Worm (Caenorhabditis elegans): ENCODE data around the gene nhr-21.
A peak's percentile ranks its signal among the peaks of the same experiment; 100 is the strongest.

nhr-21 gene

DNA sequence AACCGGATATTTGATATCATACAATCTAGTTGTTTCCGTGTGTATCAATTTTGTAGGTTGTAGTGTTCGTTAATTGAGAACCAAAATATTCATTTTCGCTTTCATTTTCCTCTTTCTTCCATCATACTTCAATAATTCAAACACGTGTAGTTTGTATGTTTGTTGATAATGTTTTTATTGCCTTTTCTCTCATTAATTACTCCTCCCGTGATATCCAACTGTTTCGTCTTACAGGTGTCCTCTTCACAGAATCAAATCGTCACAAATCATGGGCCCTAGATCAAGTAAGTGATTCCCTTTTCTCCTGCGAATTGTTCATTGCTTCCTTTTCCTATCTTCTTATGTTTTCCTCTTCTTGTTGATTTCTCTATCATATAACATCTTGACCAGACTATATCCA is at the start of gene nhr-21:
nhr-21 (plus strand) TSS at position 235 of the 400 bp plus-strand sequence.
- TF ChIP-seq fkh-2 (tag; optimal IDR thresholded peaks at IDR 0.05): no peak
- peak; percentile 35 for TF ChIP-seq nfya-1 (tag; optimal IDR thresholded peaks at IDR 0.05; ENCODE audit: insufficient read depth)
- TF ChIP-seq ztf-11 (tag; optimal IDR thresholded peaks at IDR 0.05): no peak
- no peak for TF ChIP-seq fos-1 (tag; optimal IDR thresholded peaks at IDR 0.05)
- no peak for TF ChIP-seq unc-39 (tag; optimal IDR thresholded peaks at IDR 0.05)
- TF ChIP-seq nhr-25 (tag; optimal IDR thresholded peaks at IDR 0.05): peak; percentile 24
- TF ChIP-seq fkh-10 (GFP tag; optimal IDR thresholded peaks at IDR 0.05): no peak
- TF ChIP-seq jun-1 (tag; optimal IDR thresholded peaks at IDR 0.05): no peak
- TF ChIP-seq ama-1 (optimal IDR thresholded peaks at IDR 0.05): peak; percentile 52
- peak in 1 of 3 experiments; percentile 56 for TF ChIP-seq elt-3 (tag; optimal IDR thresholded peaks at IDR 0.05)
- peak; percentile 50 for TF ChIP-seq nhr-23 (tag; optimal IDR thresholded peaks at IDR 0.05)
- no peak for TF ChIP-seq nhr-76 (tag; optimal IDR thresholded peaks at IDR 0.05)
- peak; percentile 10 for TF ChIP-seq ceh-28 (tag; optimal IDR thresholded peaks at IDR 0.05)
- no peak for TF ChIP-seq lin-39 (tag; optimal IDR thresholded peaks at IDR 0.05)
- TF ChIP-seq egl-5 (tag; optimal IDR thresholded peaks at IDR 0.05): no peak

DNA sequence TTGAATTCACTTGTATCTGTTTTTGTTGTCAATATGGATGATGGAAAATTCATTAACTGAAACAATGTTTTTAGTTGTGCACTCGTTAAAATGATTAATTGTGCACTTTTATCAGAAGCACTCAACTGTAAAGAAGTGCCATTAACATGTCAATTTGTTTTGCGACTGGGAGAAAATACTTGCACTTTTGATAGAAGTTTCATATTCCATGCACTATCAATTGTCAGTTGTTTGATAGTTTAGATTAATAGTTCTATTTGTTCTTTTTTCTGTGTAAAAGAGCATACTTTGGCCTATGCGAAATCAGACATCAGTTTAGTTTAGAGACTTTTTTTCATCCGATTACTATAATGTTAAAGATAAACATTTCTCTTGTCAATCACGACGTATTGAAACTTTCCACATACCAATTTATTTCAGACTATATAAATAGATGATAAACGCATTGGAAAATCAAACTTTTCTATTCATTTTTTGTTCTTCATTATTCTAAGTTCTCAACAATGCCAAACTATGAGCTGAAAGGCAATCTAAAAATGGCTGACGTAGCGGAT is 49.0 kb upstream of the nhr-21 start, which contains the start of gene C30G12.2:
C30G12.2 (plus strand) TSS at position 504 of the 554 bp plus-strand sequence.
- TF ChIP-seq nhr-77 (tag; optimal IDR thresholded peaks at IDR 0.05) (no peak), nhr-43 (tag; optimal IDR thresholded peaks at IDR 0.05; ENCODE audit: poor library complexity, severe bottlenecking) (no peak), nhr-28 (tag; optimal IDR thresholded peaks at IDR 0.05) (no peak), elt-2 (tag; optimal IDR thresholded peaks at IDR 0.05) (peak; percentile 85), daf-12 (tag; optimal IDR thresholded peaks at IDR 0.05) (no peak), lin-15B (tag; optimal IDR thresholded peaks at IDR 0.05) (no peak), pha-4 (tag; optimal IDR thresholded peaks at IDR 0.05) (no peak), nhr-237 (tag; optimal IDR thresholded peaks at IDR 0.05) (no peak), egl-5 (tag; optimal IDR thresholded peaks at IDR 0.05) (no peak), nhr-67 (tag; optimal IDR thresholded peaks at IDR 0.05) (no peak), pqm-1 (tag; optimal IDR thresholded peaks at IDR 0.05) (peak; percentile 92)

DNA sequence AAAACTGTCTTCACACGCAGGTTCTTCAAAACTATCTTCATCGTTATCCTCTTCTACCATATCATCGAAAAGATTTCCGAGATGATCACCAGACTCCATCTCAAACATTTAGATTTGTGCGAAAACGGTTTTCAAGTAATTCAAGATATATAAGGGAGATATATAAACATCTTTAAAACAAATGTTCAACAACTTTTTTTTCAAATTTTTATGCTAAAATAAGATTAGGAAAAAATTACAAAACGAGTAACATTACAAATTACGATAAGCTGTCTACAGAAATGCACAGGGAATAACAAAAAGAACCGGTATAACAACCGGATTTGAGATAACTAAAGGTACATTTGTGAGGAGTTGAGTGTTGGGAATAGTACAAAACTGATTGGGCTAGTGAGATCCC is 43.1 kb upstream of the nhr-21 start, which contains the start of gene C30G12.6:
C30G12.6 (minus strand) TSS at position 101 of the 400 bp plus-strand sequence.
- TF ChIP-seq daf-12 (tag; optimal IDR thresholded peaks at IDR 0.05) (no peak), egl-27 (tag; optimal IDR thresholded peaks at IDR 0.05) (no peak), hmg-11 (tag; optimal IDR thresholded peaks at IDR 0.05) (no peak), lin-15B (tag; optimal IDR thresholded peaks at IDR 0.05) (no peak), nhr-25 (tag; optimal IDR thresholded peaks at IDR 0.05) (no peak), snpc-4 (tag; optimal IDR thresholded peaks at IDR 0.05) (no peak), elt-3 (tag; optimal IDR thresholded peaks at IDR 0.05) (no peak), ama-1 (optimal IDR thresholded peaks at IDR 0.05) (no peak)

DNA sequence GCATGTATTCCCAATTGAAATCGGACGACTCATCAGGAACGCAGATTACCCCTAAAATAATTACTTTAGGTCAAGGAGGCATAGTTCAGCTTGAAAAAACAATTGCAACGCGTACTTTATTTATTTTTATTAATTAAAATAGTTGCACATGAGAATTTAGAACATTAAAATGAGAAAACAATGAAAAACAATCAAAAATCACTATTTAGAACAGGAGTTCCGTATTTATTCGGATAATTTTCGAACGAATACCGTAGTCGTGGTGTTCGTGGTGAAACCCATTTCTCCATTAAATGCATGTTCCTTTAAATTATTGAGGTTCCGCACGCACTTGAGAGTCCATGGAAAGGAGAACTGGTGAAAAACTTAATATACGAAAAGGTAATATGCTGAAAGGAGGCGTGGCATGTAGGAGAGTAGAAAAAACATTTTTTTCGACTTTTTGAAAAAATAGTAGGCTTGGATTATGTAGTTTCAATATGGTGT is 40.8 kb upstream of the nhr-21 start, which contains the start of gene puf-8:
puf-8 (minus strand) TSS at position 51 of the 486 bp plus-strand sequence.
- TF ChIP-seq skn-1 (tag; optimal IDR thresholded peaks at IDR 0.05): no peak
- TF ChIP-seq ceh-28 (tag; optimal IDR thresholded peaks at IDR 0.05): no peak
- no peak for TF ChIP-seq fos-1 (tag; optimal IDR thresholded peaks at IDR 0.05)
- no peak for TF ChIP-seq ceh-82 (tag; optimal IDR thresholded peaks at IDR 0.05)
- no peak for TF ChIP-seq nhr-12 (tag; optimal IDR thresholded peaks at IDR 0.05)
- TF ChIP-seq mml-1 (tag; optimal IDR thresholded peaks at IDR 0.05): no peak
- no peak for TF ChIP-seq pha-4 (tag; optimal IDR thresholded peaks at IDR 0.05)
- TF ChIP-seq snpc-4 (tag; optimal IDR thresholded peaks at IDR 0.05): no peak
- no peak for TF ChIP-seq nhr-237 (tag; optimal IDR thresholded peaks at IDR 0.05)
- no peak for TF ChIP-seq ztf-11 (tag; optimal IDR thresholded peaks at IDR 0.05)
- no peak for TF ChIP-seq ZK546.5 (tag; optimal IDR thresholded peaks at IDR 0.05)
- no peak for TF ChIP-seq nhr-76 (tag; optimal IDR thresholded peaks at IDR 0.05)

DNA sequence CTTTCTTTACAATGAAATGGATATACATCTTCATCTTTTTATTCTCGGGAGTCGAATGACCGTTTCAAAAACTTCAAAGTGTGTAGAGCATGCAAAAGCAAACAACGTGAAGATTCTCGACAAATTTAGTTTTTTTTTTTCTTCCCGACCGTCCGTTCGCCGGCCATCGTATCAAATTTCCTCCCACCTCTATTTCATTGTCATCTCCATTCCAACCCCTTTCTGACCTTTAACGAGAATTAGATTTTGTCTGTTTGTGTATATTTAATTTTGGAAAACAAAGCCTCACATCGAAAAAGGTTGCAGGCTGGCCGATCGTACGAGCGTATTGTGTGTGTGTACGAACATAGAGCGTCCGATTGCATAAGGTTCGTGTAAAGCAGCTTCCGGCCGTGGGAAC is 40.0 kb upstream of the nhr-21 start, which contains the start of gene C30G12.1:
C30G12.1 (plus strand) TSS at position 301 of the 400 bp plus-strand sequence.
- TF ChIP-seq zag-1 (tag; optimal IDR thresholded peaks at IDR 0.05) (no peak), nhr-237 (tag; optimal IDR thresholded peaks at IDR 0.05) (no peak), fkh-2 (tag; optimal IDR thresholded peaks at IDR 0.05) (no peak), skn-1 (tag; optimal IDR thresholded peaks at IDR 0.05) (no peak), ZK546.5 (tag; optimal IDR thresholded peaks at IDR 0.05) (no peak), pqm-1 (tag; optimal IDR thresholded peaks at IDR 0.05) (no peak), R02D3.7 (tag; optimal IDR thresholded peaks at IDR 0.05) (no peak)

Data from whole organism, L3 larva.